Fruit fly (Drosophila melanogaster) whole organism, pupa: ENCODE measurements around the gene CG10581.

ENCODE experiments used
- CG10348 ChIP-seq: fragments of 200-800 bp; sonication (Bioruptor generic); IDR thresholded peaks from 2 replicates; pipeline ENCODE4 v1.3.6; 2022; ENCODE audit warnings: missing biosample characterization, missing genetic modification characterization
- CG13204 ChIP-seq: fragments of 200-800 bp; sonication (Bioruptor generic); optimal IDR thresholded peaks from 2 replicates; lab custom pipeline; 2018; ENCODE audit warnings: missing biosample characterization, mild to moderate bottlenecking, missing genetic modification characterization, moderate library complexity
- CG15710 ChIP-seq: fragments of 200-800 bp; sonication (Bioruptor generic); optimal IDR thresholded peaks from 2 replicates; lab custom pipeline; 2018; ENCODE audit warnings: missing biosample characterization, mild to moderate bottlenecking, missing genetic modification characterization, moderate library complexity
- CG17806 ChIP-seq: fragments of 200-800 bp; sonication (Bioruptor generic); optimal IDR thresholded peaks from 2 replicates; lab custom pipeline; 2018; ENCODE audit warnings: missing biosample characterization, mild to moderate bottlenecking, missing genetic modification characterization, moderate library complexity
- CG32121 ChIP-seq: fragments of 200-800 bp; sonication (Bioruptor generic); IDR thresholded peaks from 2 replicates; pipeline ENCODE4 v1.3.6; 2022; ENCODE audit warnings: missing biosample characterization, missing genetic modification characterization
- CG34367 ChIP-seq: fragments of 200-800 bp; sonication (Bioruptor generic); optimal IDR thresholded peaks from 2 replicates; lab custom pipeline; 2018; ENCODE audit warnings: missing biosample characterization, mild to moderate bottlenecking, missing genetic modification characterization
- CG8159 ChIP-seq: fragments of 200-800 bp; sonication (Bioruptor generic); optimal IDR thresholded peaks from 3 replicates; lab custom pipeline; 2018; ENCODE audit warnings: missing biosample characterization, mild to moderate bottlenecking, missing genetic modification characterization, moderate library complexity
- D1 ChIP-seq: fragments of 200-800 bp; sonication (Bioruptor generic); optimal IDR thresholded peaks from 2 replicates; lab custom pipeline; 2018; ENCODE audit warnings: missing biosample characterization, mild to moderate bottlenecking, missing genetic modification characterization, moderate library complexity
- Pif1A ChIP-seq: fragments of 200-800 bp; sonication (Bioruptor generic); optimal IDR thresholded peaks from 3 replicates; lab custom pipeline; 2016; ENCODE audit warnings: missing biosample characterization, missing genetic modification characterization
- Pif1B ChIP-seq: fragments of 200-800 bp; sonication (Bioruptor generic); optimal IDR thresholded peaks from 3 replicates; lab custom pipeline; 2016; ENCODE audit warnings: missing biosample characterization, missing genetic modification characterization
- Snoo ChIP-seq: fragments of 200-800 bp; sonication (Bioruptor generic); optimal IDR thresholded peaks from 3 replicates; lab custom pipeline; 2017; ENCODE audit warnings: missing biosample characterization, mild to moderate bottlenecking, missing genetic modification characterization, inconsistent platforms
- fd96Ca ChIP-seq: fragments of 200-800 bp; sonication (Bioruptor generic); IDR thresholded peaks from 3 replicates; pipeline ENCODE4 v1.3.6; 2022; ENCODE audit warnings: missing biosample characterization, missing genetic modification characterization
- gl ChIP-seq: fragments of 200-800 bp; sonication (Bioruptor generic); optimal IDR thresholded peaks from 2 replicates; lab custom pipeline; 2018; ENCODE audit warnings: missing biosample characterization, mild to moderate bottlenecking, missing genetic modification characterization

- TF ChIP-seq CG13204 (no peak), fd96Ca (GFP tag; lab: Robert Waterston, UW) (no peak), D1 (tag; lab: Kevin White, UChicago) (no peak), CG32121 (GFP tag; lab: Robert Waterston, UW) (no peak), Pif1A (GFP tag; lab: Kevin White, UChicago) (no peak), CG17806 (tag; lab: Kevin White, UChicago) (no peak), CG8159 (no peak), CG10348 (GFP tag; lab: Robert Waterston, UW) (no peak), CG34367 (no peak), gl (tag; lab: Kevin White, UChicago) (no peak), Pif1B (GFP tag; lab: Kevin White, UChicago) (no peak), Snoo (tag; lab: Kevin White, UChicago) (no peak), CG15710 (no peak)
Measured at dm6 chr3L:21064587-21064986, 30.6 kb upstream of the CG10581 start.
